Worm (Caenorhabditis elegans) whole organism, young adult: ENCODE measurements around the gene inx-11.

Source experiments
- B0261.1 ChIP-seq: sonication (generic microtip); optimal IDR thresholded peaks from 2 replicates; lab custom pipeline; 2016; ENCODE audit warnings: mild to moderate bottlenecking, missing genetic modification characterization, moderate library complexity, missing compliant biosample characterization
- B0336.3 ChIP-seq: fragments of 200-800 bp; sonication (Bioruptor generic); IDR thresholded peaks from 2 replicates; pipeline ENCODE4 v1.3.6; 2022; ENCODE audit warnings: missing genetic modification characterization, missing compliant biosample characterization
- F10E7.11 ChIP-seq: sonication (generic microtip); optimal IDR thresholded peaks from 2 replicates; lab custom pipeline; 2017; ENCODE audit warnings: mild to moderate bottlenecking, missing genetic modification characterization, moderate library complexity, missing compliant biosample characterization
- F22D6.2 ChIP-seq: sonication (generic microtip); optimal IDR thresholded peaks from 2 replicates; lab custom pipeline; 2016; ENCODE audit warnings: mild to moderate bottlenecking, missing genetic modification characterization, missing compliant biosample characterization
- F23B12.7 ChIP-seq: sonication (generic microtip); optimal IDR thresholded peaks from 2 replicates; lab custom pipeline; 2017; ENCODE audit warnings: missing genetic modification characterization, mild to moderate bottlenecking, missing compliant biosample characterization, antibody characterized with exemption, moderate library complexity; ENCODE audit not compliant: insufficient read depth
- F37B4.10 ChIP-seq: fragments of 200-800 bp; sonication (Bioruptor generic); IDR thresholded peaks from 2 replicates; pipeline ENCODE4 v1.3.6; 2022; ENCODE audit warnings: missing genetic modification characterization, missing compliant biosample characterization
- F39B2.1 ChIP-seq: fragments of 200-800 bp; sonication (Bioruptor generic); IDR thresholded peaks from 2 replicates; pipeline ENCODE4 v1.3.6; 2022; ENCODE audit warnings: missing genetic modification reagents, missing genetic modification characterization, missing compliant biosample characterization
- F49E8.2 ChIP-seq: sonication (generic microtip); optimal IDR thresholded peaks from 3 replicates; lab custom pipeline; 2017; ENCODE audit warnings: missing genetic modification characterization, mild to moderate bottlenecking, missing compliant biosample characterization, antibody characterized with exemption, moderate library complexity; ENCODE audit not compliant: insufficient read depth
- F52B5.7 ChIP-seq: sonication (generic microtip); optimal IDR thresholded peaks from 2 replicates; lab custom pipeline; 2016; ENCODE audit warnings: mild to moderate bottlenecking, missing genetic modification characterization, missing compliant biosample characterization
- K11D2.4 ChIP-seq: fragments of 200-800 bp; sonication (Bioruptor generic); IDR thresholded peaks from 2 replicates; pipeline ENCODE4 v1.3.6; 2022; ENCODE audit warnings: missing genetic modification reagents, missing genetic modification characterization, missing compliant biosample characterization
- ZK185.1 ChIP-seq: sonication (generic microtip); optimal IDR thresholded peaks from 2 replicates; lab custom pipeline; 2016; ENCODE audit warnings: mild to moderate bottlenecking, missing genetic modification characterization, missing compliant biosample characterization; ENCODE audit not compliant: poor library complexity, severe bottlenecking
- akir-1 ChIP-seq: fragments of 200-800 bp; sonication (Bioruptor generic); optimal IDR thresholded peaks from 2 replicates; lab custom pipeline; 2018; ENCODE audit warnings: mild to moderate bottlenecking, missing genetic modification characterization, moderate library complexity, missing compliant biosample characterization
- aptf-2 ChIP-seq: fragments of 200-800 bp; sonication (Bioruptor generic); conservative IDR thresholded peaks from 2 replicates; pipeline ENCODE4 v1.3.6; 2022; ENCODE audit warnings: missing genetic modification reagents, missing genetic modification characterization, missing compliant biosample characterization
- atf-7 ChIP-seq: sonication (generic microtip); optimal IDR thresholded peaks from 2 replicates; lab custom pipeline; 2017; ENCODE audit warnings: mild to moderate bottlenecking, missing genetic modification characterization, missing compliant biosample characterization
- athp-1 ChIP-seq: sonication (generic microtip); optimal IDR thresholded peaks from 2 replicates; lab custom pipeline; 2017; ENCODE audit warnings: mild to moderate bottlenecking, missing genetic modification characterization, missing compliant biosample characterization
- cebp-2 ChIP-seq: fragments of 200-800 bp; sonication (Bioruptor generic); IDR thresholded peaks from 2 replicates; pipeline ENCODE4 v1.3.6; 2022; ENCODE audit warnings: missing genetic modification characterization, missing compliant biosample characterization
- ceh-27 ChIP-seq: fragments of 200-800 bp; sonication (Bioruptor generic); optimal IDR thresholded peaks from 2 replicates; lab custom pipeline; 2018; ENCODE audit warnings: mild to moderate bottlenecking, missing genetic modification characterization, moderate library complexity, missing compliant biosample characterization
- ceh-58 ChIP-seq: fragments of 200-800 bp; sonication (Bioruptor generic); IDR thresholded peaks from 2 replicates; pipeline ENCODE4 v1.3.6; 2022; ENCODE audit warnings: missing genetic modification characterization, missing compliant biosample characterization
- ceh-91 ChIP-seq: fragments of 200-800 bp; sonication (Bioruptor generic); IDR thresholded peaks from 2 replicates; pipeline ENCODE4 v1.3.6; 2022; ENCODE audit warnings: missing genetic modification reagents, missing genetic modification characterization, missing compliant biosample characterization
- efl-1 ChIP-seq: fragments of 150-350 bp; optimal IDR thresholded peaks from 2 replicates; lab custom pipeline; 2014; ENCODE audit warnings: missing biosample characterization, missing genetic modification reagents, missing genetic modification characterization
- egl-18 ChIP-seq: fragments of 200-800 bp; sonication (Bioruptor generic); IDR thresholded peaks from 2 replicates; pipeline ENCODE4 v1.3.6; 2022; ENCODE audit warnings: missing genetic modification reagents, missing genetic modification characterization, missing compliant biosample characterization
- hmg-1.2 ChIP-seq: fragments of 200-800 bp; sonication (Bioruptor generic); IDR thresholded peaks from 2 replicates; pipeline ENCODE4 v1.3.6; 2022; ENCODE audit warnings: missing genetic modification reagents, missing genetic modification characterization, missing compliant biosample characterization
- hsf-1 ChIP-seq: fragments of 200-800 bp; sonication (Bioruptor generic); IDR thresholded peaks from 2 replicates; pipeline ENCODE4 v1.3.6; 2022; ENCODE audit warnings: missing genetic modification reagents, missing genetic modification characterization, missing compliant biosample characterization
- lag-1 ChIP-seq: fragments of 200-800 bp; sonication (Bioruptor generic); IDR thresholded peaks from 2 replicates; pipeline ENCODE4 v1.3.6; 2022; ENCODE audit warnings: missing genetic modification reagents, missing genetic modification characterization, missing compliant biosample characterization
- nfya-1 ChIP-seq: sonication (generic microtip); optimal IDR thresholded peaks from 2 replicates; lab custom pipeline; 2017; ENCODE audit warnings: antibody characterized with exemption, missing compliant biosample characterization, missing genetic modification characterization, borderline replicate concordance; ENCODE audit not compliant: insufficient read depth
- nfya-2 ChIP-seq: fragments of 200-800 bp; sonication (Bioruptor generic); IDR thresholded peaks from 2 replicates; pipeline ENCODE4 v1.3.6; 2022; ENCODE audit warnings: missing genetic modification reagents, missing genetic modification characterization, missing compliant biosample characterization
- nhr-80 ChIP-seq: sonication (generic microtip); optimal IDR thresholded peaks from 2 replicates; lab custom pipeline; 2016; ENCODE audit warnings: missing genetic modification characterization, missing compliant biosample characterization
- nhr-90 ChIP-seq: sonication (generic microtip); optimal IDR thresholded peaks from 2 replicates; lab custom pipeline; 2016; ENCODE audit warnings: missing genotype, mild to moderate bottlenecking, missing genetic modification characterization, missing compliant biosample characterization
- pbrm-1 ChIP-seq: fragments of 200-800 bp; sonication (Bioruptor generic); IDR thresholded peaks from 2 replicates; pipeline ENCODE4 v1.3.6; 2022; ENCODE audit warnings: missing genetic modification reagents, missing genetic modification characterization, missing compliant biosample characterization
- rcor-1 ChIP-seq: fragments of 200-800 bp; sonication (Bioruptor generic); IDR thresholded peaks from 2 replicates; pipeline ENCODE4 v1.3.6; 2022; ENCODE audit warnings: missing genetic modification reagents, missing genetic modification characterization, missing compliant biosample characterization
- sdz-38 ChIP-seq: sonication (generic microtip); optimal IDR thresholded peaks from 2 replicates; lab custom pipeline; 2016; ENCODE audit warnings: missing genotype, missing genetic modification characterization, missing compliant biosample characterization
- snpc-4 ChIP-seq, 5 experiments: fragments of 150-350 bp in 1 of 5; sonication (generic microtip) in 4 of 5; optimal IDR thresholded peaks; 2 replicates each; lab custom pipeline; 2014 to 2018; ENCODE audit warnings: missing genetic modification characterization in 5 of 5, missing biosample characterization in 3 of 5, antibody characterized with exemption in 2 of 5, mild to moderate bottlenecking in 2 of 5, missing compliant biosample characterization in 2 of 5, missing genotype in 2 of 5, moderate library complexity in 2 of 5, missing genetic modification reagents in 1 of 5
- unc-62 ChIP-seq: fragments of 150-350 bp; optimal IDR thresholded peaks from 2 replicates; lab custom pipeline; 2014; ENCODE audit warnings: missing biosample characterization, missing genetic modification reagents, missing genetic modification characterization
- ztf-28 ChIP-seq: fragments of 200-800 bp; sonication (Bioruptor generic); IDR thresholded peaks from 2 replicates; pipeline ENCODE4 v1.3.6; 2022; ENCODE audit warnings: missing genetic modification reagents, missing genetic modification characterization, missing compliant biosample characterization
- ztf-3 ChIP-seq: fragments of 200-800 bp; sonication (Bioruptor generic); optimal IDR thresholded peaks from 2 replicates; lab custom pipeline; 2018; ENCODE audit warnings: mild to moderate bottlenecking, missing genetic modification characterization, missing compliant biosample characterization

The inx-11 gene

ce11 chrV:12523356-12523755 lies 36.3 kb downstream of the inx-11 start:
- TF ChIP-seq nfya-1 (tag; lab: Kevin White, UChicago) (no peak), ceh-91 (GFP tag; lab: Robert Waterston, UW) (no peak), B0261.1 (tag; lab: Kevin White, UChicago) (no peak), egl-18 (GFP tag; lab: Robert Waterston, UW) (no peak), efl-1 (GFP tag; lab: Kevin White, UChicago) (no peak), K11D2.4 (GFP tag; lab: Robert Waterston, UW) (no peak), F37B4.10 (no peak), hmg-1.2 (GFP tag; lab: Robert Waterston, UW) (no peak)

ce11 chrV:12525526-12525925 lies 38.5 kb downstream of the inx-11 start, which contains the start of gene dyf-4:
dyf-4 (minus strand) TSS chrV:12525738.
- no peak for TF ChIP-seq snpc-4 (GFP tag; optimal IDR thresholded peaks at IDR 0.05; lab: Kevin White, UChicago)
- TF ChIP-seq snpc-4 (tag; optimal IDR thresholded peaks at IDR 0.05; lab: Kevin White, UChicago) = no peak
- no peak for TF ChIP-seq akir-1 (GFP tag; lab: Kevin White, UChicago)
- TF ChIP-seq F22D6.2 (tag; lab: Kevin White, UChicago) = no peak
- TF ChIP-seq athp-1 (tag; lab: Kevin White, UChicago) = no peak
- TF ChIP-seq rcor-1 = no peak
- TF ChIP-seq nfya-2 (GFP tag; lab: Robert Waterston, UW) = no peak
- TF ChIP-seq nhr-80 (tag; lab: Kevin White, UChicago) = no peak
- no peak for TF ChIP-seq ceh-58 (GFP tag; lab: Robert Waterston, UW)

DNA sequence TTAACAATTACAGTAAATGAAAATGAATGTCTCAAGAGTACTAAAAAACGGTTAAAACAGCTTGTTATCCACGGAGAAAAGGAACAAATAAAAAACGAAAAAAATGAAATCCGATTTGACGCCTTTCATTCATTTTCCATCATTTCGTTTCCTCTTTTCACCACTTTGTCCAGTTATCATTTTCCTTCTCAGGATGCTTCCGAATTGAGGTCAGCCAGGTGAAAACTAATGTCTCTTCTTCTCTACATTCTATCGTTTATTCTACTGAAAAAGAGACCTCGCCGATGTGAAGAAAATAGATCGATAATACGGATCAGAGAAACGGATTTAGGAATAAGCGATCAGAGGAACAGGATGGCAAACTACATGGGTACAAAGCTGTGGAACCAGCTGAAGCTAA lies 39.1 kb downstream of the inx-11 start:
- TF ChIP-seq F37B4.10 (no peak), unc-62 (no peak), F39B2.1 (GFP tag; lab: Robert Waterston, UW) (no peak), F52B5.7 (tag; lab: Kevin White, UChicago) (no peak), F23B12.7 (tag; lab: Kevin White, UChicago) (no peak), ZK185.1 (tag; lab: Kevin White, UChicago) (no peak), aptf-2 (GFP tag; lab: Robert Waterston, UW) (no peak), F49E8.2 (tag; lab: Kevin White, UChicago) (no peak)

DNA sequence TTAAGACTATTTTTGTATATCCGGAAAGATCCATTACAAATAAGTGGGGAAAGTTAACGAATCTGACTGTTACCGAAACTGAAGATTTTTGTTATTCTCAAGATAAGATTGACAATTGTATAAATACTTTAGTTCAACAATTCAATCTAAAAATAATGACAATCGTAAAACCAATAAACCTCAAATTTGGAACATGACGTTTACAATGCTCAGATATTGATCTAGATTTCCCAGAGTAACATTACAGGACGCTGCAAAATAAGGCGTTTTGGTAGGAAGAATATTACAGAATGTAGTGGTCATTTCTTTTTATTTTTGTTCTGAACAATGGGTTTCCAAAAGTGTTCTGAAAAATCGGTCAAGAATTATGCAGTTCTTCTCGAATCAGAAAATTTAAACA lies 39.7 kb downstream of the inx-11 start, which contains the start of gene F45D3.1:
Gene F45D3.1 (plus strand): TSS at position 301 of the 400 bp plus-strand sequence.
- TF ChIP-seq F22D6.2 (tag; lab: Kevin White, UChicago) = no peak
- TF ChIP-seq sdz-38 = no peak
- TF ChIP-seq lag-1 (GFP tag; lab: Robert Waterston, UW) = no peak
- TF ChIP-seq F10E7.11 (tag; lab: Kevin White, UChicago) = no peak
- no peak for TF ChIP-seq pbrm-1 (GFP tag; lab: Robert Waterston, UW)
- no peak for TF ChIP-seq ztf-28
- no peak for TF ChIP-seq atf-7 (tag; lab: Kevin White, UChicago)
- TF ChIP-seq hsf-1 = no peak
- no peak for TF ChIP-seq akir-1 (GFP tag; lab: Kevin White, UChicago)
- no peak for TF ChIP-seq cebp-2
- TF ChIP-seq B0336.3 (GFP tag; lab: Robert Waterston, UW) = no peak
- TF ChIP-seq, all 124 proteins: peak for 0

- TF ChIP-seq nhr-80 (tag; lab: Kevin White, UChicago) (peak; percentile 55), ceh-27 (GFP tag; lab: Kevin White, UChicago) (peak; percentile 19), hmg-1.2 (GFP tag; lab: Robert Waterston, UW) (peak; percentile 82), nhr-90 (tag; lab: Kevin White, UChicago) (no peak), ztf-3 (GFP tag; lab: Kevin White, UChicago) (no peak)
- TF ChIP-seq, all 124 proteins: peak for 3
These were observed 41.9 kb downstream of the inx-11 start for ce11 chrV:12528919-12529318.
